Fruit fly (Drosophila melanogaster) whole organism, embryonic: Measurements from ENCODE around the gene hgo.

Source experiments
- CG13296 ChIP-seq: fragments of 200-800 bp; sonication (Bioruptor generic); optimal IDR thresholded peaks from 3 replicates; lab custom pipeline; 2018; ENCODE audit warnings: missing biosample characterization, mild to moderate bottlenecking, missing genetic modification characterization
- CG2875 ChIP-seq: fragments of 200-800 bp; sonication (Bioruptor generic); optimal IDR thresholded peaks from 2 replicates; lab custom pipeline; 2017; ENCODE audit warnings: missing biosample characterization, mild to moderate bottlenecking, missing genetic modification characterization, missing genetic modification reagents
- CG32532 ChIP-seq: fragments of 200-800 bp; sonication (Bioruptor generic); IDR thresholded peaks from 2 replicates; pipeline ENCODE4 v1.3.6; 2022; ENCODE audit warnings: missing biosample characterization, missing genetic modification characterization
- br ChIP-seq: fragments of >200 bp; optimal IDR thresholded peaks from 2 replicates; lab custom pipeline; 2017
- phol ChIP-seq: fragments of 200-800 bp; sonication (Bioruptor generic); optimal IDR thresholded peaks from 3 replicates; lab custom pipeline; 2018; ENCODE audit warnings: missing biosample characterization, mild to moderate bottlenecking, missing genetic modification characterization, moderate library complexity
- usp ChIP-seq: fragments of >200 bp; optimal IDR thresholded peaks from 2 replicates; lab custom pipeline; 2017; ENCODE audit warnings: missing biosample characterization, missing genetic modification characterization

DNA sequence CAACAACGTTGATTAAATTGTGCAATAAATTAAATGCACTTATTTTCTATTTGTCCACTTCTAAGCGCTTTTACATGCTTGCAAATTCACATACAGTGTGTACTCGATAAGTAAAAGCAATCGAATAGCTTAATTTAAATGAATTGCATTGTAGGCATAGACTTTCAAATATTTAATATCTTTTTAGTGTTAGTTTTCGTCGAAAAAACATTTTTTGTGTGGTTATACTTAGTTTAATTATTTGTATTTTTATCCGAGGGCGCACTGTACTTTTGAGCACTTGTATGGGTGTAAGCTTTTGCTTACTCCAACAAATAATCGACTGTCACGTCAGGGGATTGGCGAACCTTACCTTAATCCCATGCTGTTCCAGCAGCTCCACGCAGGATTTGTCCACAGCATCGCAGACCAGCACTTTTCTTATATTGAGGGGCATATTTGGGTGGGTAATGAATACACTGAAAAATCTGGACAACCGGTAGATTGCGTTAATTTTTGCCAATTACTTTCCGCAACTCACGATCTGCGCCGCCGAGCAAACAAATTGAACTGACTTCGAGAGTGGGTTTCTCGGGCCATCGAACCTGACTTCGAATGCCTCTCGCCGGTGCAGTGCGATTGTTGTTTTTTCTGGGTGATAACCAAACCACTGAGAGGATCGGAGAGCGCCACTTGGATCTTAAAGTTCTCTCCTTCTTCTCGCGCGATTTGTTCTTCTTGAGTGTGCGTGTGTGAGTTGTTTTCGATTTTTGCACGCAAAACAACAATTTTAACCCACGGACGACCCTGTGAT is 19.2 kb downstream of the hgo start, which contains the start of gene CG6287:
- TF ChIP-seq CG13296 (GFP tag; lab: Kevin White, UChicago): no peak
- no peak for TF ChIP-seq phol (tag; lab: Kevin White, UChicago)
- TF ChIP-seq usp (GFP tag; lab: Kevin White, UChicago): no peak
- TF ChIP-seq CG2875 (GFP tag; lab: Kevin White, UChicago): no peak
- TF ChIP-seq CG32532: no peak; the same call in 1 of the 2 replicates
- TF ChIP-seq br: no peak
